Fruit fly (Drosophila melanogaster) ovary, adult (tissue): ENCODE measurements around the gene hale.

Experiments
- CG17801 ChIP-seq: fragments of 200-800 bp; optimal IDR thresholded peaks from 2 replicates; lab custom pipeline; 2019; ENCODE audit warnings: missing biosample characterization, mild to moderate bottlenecking, missing genetic modification characterization, moderate library complexity; ENCODE audit not compliant: partially characterized antibody

hale gene

DNA sequence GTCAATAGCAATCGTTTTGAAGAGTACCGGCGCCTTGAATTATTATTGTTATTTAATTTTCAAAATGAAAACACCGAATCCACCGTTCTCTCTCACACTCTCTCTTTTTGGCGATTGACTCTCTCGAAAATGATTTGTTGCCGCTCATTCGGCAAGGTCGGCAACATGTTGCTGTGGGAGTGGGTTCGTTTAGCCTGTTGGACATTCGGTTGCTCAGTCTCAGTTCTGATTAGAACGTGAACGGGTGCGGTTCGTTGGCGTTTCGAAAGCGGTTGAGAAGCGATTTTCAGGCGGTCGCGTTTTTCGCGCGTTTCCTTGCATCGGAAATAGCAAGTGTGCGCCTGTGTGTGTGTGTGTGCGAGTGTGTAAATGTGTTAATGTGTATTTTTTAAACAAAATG is 46.6 kb downstream of the hale start, which contains the start of gene Ac76E:
TSS of gene Ac76E (plus strand) at position 264 of the 400 bp plus-strand sequence.
- TF ChIP-seq CG17801 (GFP tag; lab: Kevin White, UChicago): peak; percentile 6
